Worm (Caenorhabditis elegans) whole organism, late embryonic: ENCODE data around the gene taf-9.

ENCODE experiments used
- C38D4.7 ChIP-seq: fragments of 200-800 bp; sonication (Bioruptor generic); optimal IDR thresholded peaks from 2 replicates; lab custom pipeline; 2018; ENCODE audit warnings: mild to moderate bottlenecking, missing genetic modification characterization, moderate library complexity, missing compliant biosample characterization
- F13H6.1 ChIP-seq: sonication (generic microtip); optimal IDR thresholded peaks from 2 replicates; lab custom pipeline; 2016; ENCODE audit warnings: missing genetic modification characterization, missing compliant biosample characterization
- dve-1 ChIP-seq: sonication (generic microtip); optimal IDR thresholded peaks from 2 replicates; lab custom pipeline; 2017; ENCODE audit warnings: antibody characterized with exemption, mild to moderate bottlenecking, missing genetic modification characterization, missing compliant biosample characterization
- pha-2 ChIP-seq: sonication (generic microtip); optimal IDR thresholded peaks from 2 replicates; lab custom pipeline; 2017; ENCODE audit warnings: mild to moderate bottlenecking, missing genetic modification characterization, missing compliant biosample characterization

DNA sequence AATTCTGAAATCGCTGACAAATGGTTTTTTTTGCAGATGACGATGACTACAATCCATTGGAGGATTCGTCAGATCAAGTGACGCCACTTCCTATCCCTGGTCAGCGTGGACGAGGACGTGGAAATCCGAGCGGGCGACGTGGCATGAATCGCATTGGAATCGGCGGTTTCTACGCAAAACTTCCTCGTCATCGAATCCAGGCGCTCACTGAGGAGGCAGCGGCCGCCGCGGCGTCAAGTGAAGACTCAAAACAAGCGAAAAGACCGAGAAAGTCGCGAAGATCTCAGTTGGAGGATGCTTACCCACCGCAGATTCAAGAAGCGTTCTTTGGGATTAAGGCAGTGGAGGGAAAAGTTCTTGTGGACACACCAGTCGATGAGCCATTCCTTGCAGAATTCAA, 24.5 kb downstream of the taf-9 start:
- TF ChIP-seq C38D4.7 (GFP tag; lab: Kevin White, UChicago) (no peak), dve-1 (no peak), pha-2 (tag; lab: Kevin White, UChicago) (no peak), F13H6.1 (tag; lab: Kevin White, UChicago) (no peak)
